Worm (Caenorhabditis elegans) whole organism, L4 larva: ENCODE measurements around the gene fipr-15.

Experiments used
- D1046.2 ChIP-seq: fragments of 200-800 bp; sonication (Bioruptor generic); IDR thresholded peaks from 2 replicates; pipeline ENCODE4 v1.3.6; 2022; ENCODE audit warnings: missing genetic modification characterization, missing compliant biosample characterization
- F37D6.2 ChIP-seq: sonication (generic microtip); optimal IDR thresholded peaks from 2 replicates; lab custom pipeline; 2016; ENCODE audit warnings: mild to moderate bottlenecking, missing genetic modification characterization, missing compliant biosample characterization
- T26A8.4 ChIP-seq: fragments of 200-800 bp; sonication (Bioruptor generic); IDR thresholded peaks from 2 replicates; pipeline ENCODE4 v1.3.6; 2022; ENCODE audit warnings: missing genetic modification characterization, missing compliant biosample characterization
- Y5F2A.4 ChIP-seq: fragments of 200-800 bp; sonication (Bioruptor generic); optimal IDR thresholded peaks from 2 replicates; lab custom pipeline; 2018; ENCODE audit warnings: mild to moderate bottlenecking, missing genetic modification characterization, missing compliant biosample characterization
- ZK337.2 ChIP-seq: fragments of 200-800 bp; sonication (Bioruptor generic); IDR thresholded peaks from 2 replicates; pipeline ENCODE4 v1.3.6; 2022; ENCODE audit warnings: missing genetic modification reagents, missing genetic modification characterization, missing compliant biosample characterization
- aha-1 ChIP-seq: fragments of 150-350 bp; peaks from one replicate; lab custom pipeline; 2014; ENCODE audit warnings: missing biosample characterization, missing genetic modification characterization
- ceh-62 ChIP-seq: sonication (generic microtip); optimal IDR thresholded peaks from 2 replicates; lab custom pipeline; 2017; ENCODE audit warnings: missing biosample characterization, missing genetic modification characterization
- ceh-82 ChIP-seq: sonication (generic microtip); optimal IDR thresholded peaks from 2 replicates; lab custom pipeline; 2017; ENCODE audit warnings: missing biosample characterization, missing genetic modification characterization
- ces-1 ChIP-seq: fragments of 150-350 bp; sonication (generic microtip); optimal IDR thresholded peaks from 4 replicates; lab custom pipeline; 2014; ENCODE audit warnings: missing biosample characterization, missing genetic modification reagents, missing genetic modification characterization
- daf-16 ChIP-seq, 3 experiments: sonication (generic microtip); optimal IDR thresholded peaks; 2 replicates each; lab custom pipeline; 2016 to 2017; ENCODE audit warnings: missing genetic modification characterization in 3 of 3, missing genetic modification reagents in 3 of 3, mild to moderate bottlenecking in 2 of 3, missing compliant biosample characterization in 2 of 3, missing biosample characterization in 1 of 3, moderate library complexity in 1 of 3
- dmd-8 ChIP-seq: fragments of 200-800 bp; sonication (Bioruptor generic); IDR thresholded peaks from 2 replicates; pipeline ENCODE4 v1.3.6; 2022; ENCODE audit warnings: missing genetic modification characterization, missing compliant biosample characterization
- dpl-1 ChIP-seq: fragments of 150-350 bp; optimal IDR thresholded peaks from 2 replicates; lab custom pipeline; 2014; ENCODE audit warnings: missing biosample characterization, missing genetic modification reagents, missing genetic modification characterization
- dve-1 ChIP-seq: sonication (generic microtip); optimal IDR thresholded peaks from 2 replicates; lab custom pipeline; 2017; ENCODE audit warnings: antibody characterized with exemption, mild to moderate bottlenecking, missing genetic modification characterization, missing compliant biosample characterization; ENCODE audit not compliant: insufficient read depth
- egl-27 ChIP-seq: sonication (generic microtip); optimal IDR thresholded peaks from 3 replicates; lab custom pipeline; 2017; ENCODE audit warnings: missing biosample characterization, missing genetic modification reagents, missing genetic modification characterization
- hif-1 ChIP-seq, 2 experiments: sonication (generic microtip); optimal IDR thresholded peaks; 2 replicates each; lab custom pipeline; 2016 to 2017; ENCODE audit warnings: missing compliant biosample characterization in 2 of 2, missing genetic modification characterization in 2 of 2, missing genetic modification reagents in 2 of 2, missing genotype in 2 of 2, mild to moderate bottlenecking in 1 of 2
- hlh-11 ChIP-seq: fragments of 200-800 bp; sonication (Bioruptor generic); optimal IDR thresholded peaks from 2 replicates; lab custom pipeline; 2018; ENCODE audit warnings: mild to moderate bottlenecking, missing genetic modification characterization, missing compliant biosample characterization
- hlh-30 ChIP-seq: sonication (generic microtip); optimal IDR thresholded peaks from 2 replicates; lab custom pipeline; 2017; ENCODE audit warnings: antibody characterized with exemption, mild to moderate bottlenecking, missing genetic modification characterization, missing compliant biosample characterization; ENCODE audit not compliant: insufficient read depth
- lin-13 ChIP-seq: fragments of 150-350 bp; optimal IDR thresholded peaks from 2 replicates; lab custom pipeline; 2014; ENCODE audit warnings: missing biosample characterization, missing genetic modification reagents, missing genetic modification characterization
- lin-39 ChIP-seq: fragments of 150-350 bp; optimal IDR thresholded peaks from 2 replicates; lab custom pipeline; 2014; ENCODE audit warnings: missing biosample characterization, missing genetic modification reagents, missing genetic modification characterization
- lsy-2 ChIP-seq, 2 experiments: fragments of 150-350 bp in 1 of 2; sonication (generic microtip) in 1 of 2; optimal IDR thresholded peaks; 2 replicates each; lab custom pipeline; 2014 to 2017; ENCODE audit warnings: missing biosample characterization in 2 of 2, missing genetic modification characterization in 2 of 2
- mdl-1 ChIP-seq, 2 experiments: fragments of 150-350 bp in 1 of 2; sonication (generic microtip) in 1 of 2; optimal IDR thresholded peaks; 2 replicates each; lab custom pipeline; 2014 to 2017; ENCODE audit warnings: missing biosample characterization in 2 of 2, missing genetic modification characterization in 2 of 2
- mep-1 ChIP-seq: fragments of 150-350 bp; sonication (generic microtip); optimal IDR thresholded peaks from 3 replicates; lab custom pipeline; 2014; ENCODE audit warnings: missing biosample characterization, missing genetic modification characterization
- mes-2 ChIP-seq: sonication (generic microtip); optimal IDR thresholded peaks from 2 replicates; lab custom pipeline; 2016; ENCODE audit warnings: missing genotype, mild to moderate bottlenecking, missing genetic modification characterization, missing compliant biosample characterization; ENCODE audit not compliant: poor library complexity, severe bottlenecking
- mxl-2 ChIP-seq: fragments of 200-800 bp; sonication (Bioruptor generic); conservative IDR thresholded peaks from 2 replicates; pipeline ENCODE4 v1.3.6; 2022; ENCODE audit warnings: missing genetic modification reagents, missing genetic modification characterization, missing compliant biosample characterization
- mxl-3 ChIP-seq: fragments of 200-800 bp; sonication (Bioruptor generic); optimal IDR thresholded peaks from 2 replicates; lab custom pipeline; 2018; ENCODE audit warnings: mild to moderate bottlenecking, missing genetic modification characterization, missing compliant biosample characterization
- nhr-28 ChIP-seq: fragments of 150-350 bp; optimal IDR thresholded peaks from 2 replicates; lab custom pipeline; 2014; ENCODE audit warnings: missing biosample characterization, missing genetic modification characterization
- nhr-6 ChIP-seq: fragments of 150-350 bp; optimal IDR thresholded peaks from 2 replicates; lab custom pipeline; 2014; ENCODE audit warnings: missing biosample characterization, missing genetic modification characterization
- pha-4 ChIP-seq, 2 experiments: fragments of 150-350 bp in 1 of 2; fragments of 200-800 bp in 1 of 2; sonication (Bioruptor generic) in 1 of 2; IDR thresholded peaks in 1 of 2; optimal IDR thresholded peaks in 1 of 2; 2 replicates each; pipeline versions ENCODE4 v1.3.6 to Lab custom; 2014 to 2022; ENCODE audit warnings: missing genetic modification characterization in 2 of 2, missing genetic modification reagents in 2 of 2, missing biosample characterization in 1 of 2, missing compliant biosample characterization in 1 of 2
- php-3 ChIP-seq: fragments of 200-800 bp; sonication (Bioruptor generic); IDR thresholded peaks from 2 replicates; pipeline ENCODE4 v1.3.6; 2022; ENCODE audit warnings: missing genetic modification reagents, missing genetic modification characterization, missing compliant biosample characterization
- pqm-1 ChIP-seq: sonication (generic microtip); optimal IDR thresholded peaks from 2 replicates; lab custom pipeline; 2017; ENCODE audit warnings: missing biosample characterization, missing genetic modification characterization
- rbr-2 ChIP-seq: sonication (generic microtip); optimal IDR thresholded peaks from 2 replicates; lab custom pipeline; 2016; ENCODE audit warnings: missing genotype, missing genetic modification characterization, missing compliant biosample characterization
- set-16 ChIP-seq: fragments of 200-800 bp; sonication (Bioruptor generic); IDR thresholded peaks from 2 replicates; pipeline ENCODE4 v1.3.6; 2022; ENCODE audit warnings: missing genetic modification reagents, missing genetic modification characterization, missing compliant biosample characterization
- tag-97 ChIP-seq: fragments of 200-800 bp; sonication (Bioruptor generic); IDR thresholded peaks from 2 replicates; pipeline ENCODE4 v1.3.6; 2022; ENCODE audit warnings: missing genetic modification characterization, missing compliant biosample characterization
- unc-62 ChIP-seq, 3 experiments: fragments of 150-350 bp in 1 of 3; sonication (generic microtip); optimal IDR thresholded peaks in 2 of 3; peaks in 1 of 3; 1 replicate in 1 of 3; 2 replicates in 2 of 3; lab custom pipeline; 2014 to 2017; ENCODE audit warnings: missing biosample characterization in 3 of 3, missing genetic modification characterization in 3 of 3, missing genetic modification reagents in 3 of 3, missing genotype in 1 of 3
- ztf-11 ChIP-seq: fragments of 150-350 bp; optimal IDR thresholded peaks from 2 replicates; lab custom pipeline; 2014; ENCODE audit warnings: missing biosample characterization, missing genetic modification characterization

Gene fipr-15

ce11 chrIV:10842705-10843364, 37.5 kb upstream of the fipr-15 start, which contains the start of gene T11G6.5 (continued):
- TF ChIP-seq dpl-1: peak; percentile 36
- TF ChIP-seq ceh-62 (tag; lab: Kevin White, UChicago): no peak
- TF ChIP-seq mxl-2 (GFP tag; lab: Robert Waterston, UW): no peak
- no peak for TF ChIP-seq pqm-1 (tag; lab: Kevin White, UChicago)
- TF ChIP-seq lin-39 (tag; lab: Kevin White, UChicago): no peak
- TF ChIP-seq php-3 (GFP tag; lab: Robert Waterston, UW): no peak
- no peak for TF ChIP-seq ceh-82
- TF ChIP-seq lin-13 (GFP tag; lab: Kevin White, UChicago): peak; percentile 4
- TF ChIP-seq set-16 (GFP tag; lab: Robert Waterston, UW): no peak
- no peak for TF ChIP-seq hif-1 (tag; optimal IDR thresholded peaks at IDR 0.05; lab: Kevin White, UChicago)
- TF ChIP-seq rbr-2 (tag; lab: Kevin White, UChicago): no peak
- peak; percentile 26 for TF ChIP-seq dve-1 (tag; lab: Kevin White, UChicago)
- no peak for TF ChIP-seq egl-27 (tag; lab: Kevin White, UChicago)
- TF ChIP-seq T26A8.4 (GFP tag; lab: Robert Waterston, UW): no peak
- no peak for TF ChIP-seq ces-1 (GFP tag; lab: Kevin White, UChicago)
- TF ChIP-seq tag-97: no peak
- no peak for TF ChIP-seq ZK337.2
- no peak for TF ChIP-seq daf-16 (GFP tag; optimal IDR thresholded peaks at IDR 0.05; lab: Kevin White, UChicago)
- TF ChIP-seq daf-16 (tag; optimal IDR thresholded peaks at IDR 0.05; lab: Kevin White, UChicago): peak; percentile 7
- peak; percentile 14 for TF ChIP-seq hlh-11 (tag; lab: Kevin White, UChicago)

- TF ChIP-seq dmd-8 (GFP tag; lab: Robert Waterston, UW): no peak
- TF ChIP-seq pqm-1 (tag; lab: Kevin White, UChicago): no peak
- TF ChIP-seq unc-62 (GFP tag; optimal IDR thresholded peaks at IDR 0.05 in 1 of 2; lab: Kevin White, UChicago): peak in 1 of 2 experiments; percentile 50
- no peak for TF ChIP-seq unc-62 (tag; optimal IDR thresholded peaks at IDR 0.05; lab: Kevin White, UChicago)
- TF ChIP-seq rbr-2 (tag; lab: Kevin White, UChicago): no peak
Observed at ce11 chrIV:10851136-10851535, 29.2 kb upstream of the fipr-15 start.

- peak; percentile 70 for TF ChIP-seq aha-1 (tag; lab: Kevin White, UChicago)
- TF ChIP-seq D1046.2 (GFP tag; lab: Robert Waterston, UW): no peak
- no peak for TF ChIP-seq Y5F2A.4 (GFP tag; lab: Kevin White, UChicago)
Observed at ce11 chrIV:10851833-10852232, 28.5 kb upstream of the fipr-15 start, which contains the start of gene T11G6.4. Gene T11G6.4 (minus strand): TSS chrIV:10851933.

- TF ChIP-seq T26A8.4 (GFP tag; lab: Robert Waterston, UW): no peak
- TF ChIP-seq mxl-3 (GFP tag; lab: Kevin White, UChicago): no peak
- TF ChIP-seq ztf-11: no peak
- TF ChIP-seq hlh-30: peak; percentile 4
- peak in 1 of 2 experiments; percentile 57 for TF ChIP-seq lsy-2 (tag; optimal IDR thresholded peaks at IDR 0.05; lab: Kevin White, UChicago)
- peak; percentile 3 for TF ChIP-seq mes-2 (tag; lab: Kevin White, UChicago)
- TF ChIP-seq daf-16 (GFP tag; optimal IDR thresholded peaks at IDR 0.05; lab: Kevin White, UChicago): no peak
- TF ChIP-seq daf-16 (tag; optimal IDR thresholded peaks at IDR 0.05; lab: Kevin White, UChicago): peak; percentile 35
- TF ChIP-seq dve-1 (tag; lab: Kevin White, UChicago): peak; percentile 42
- TF ChIP-seq mdl-1 (tag; optimal IDR thresholded peaks at IDR 0.05; lab: Kevin White, UChicago): peak in 1 of 2 experiments; percentile 45
- TF ChIP-seq hlh-11 (tag; lab: Kevin White, UChicago): peak; percentile 12
- no peak for TF ChIP-seq pha-4 (GFP tag; IDR thresholded peaks at IDR 0.05; lab: Robert Waterston, UW)
- peak; percentile 19 for TF ChIP-seq pha-4 (tag; optimal IDR thresholded peaks at IDR 0.05; lab: Kevin White, UChicago)
- peak; percentile 26 for TF ChIP-seq nhr-6 (tag; lab: Kevin White, UChicago)
- TF ChIP-seq F37D6.2 (tag; lab: Kevin White, UChicago): no peak
- TF ChIP-seq nhr-28 (tag; lab: Kevin White, UChicago): peak; percentile 44
- TF ChIP-seq mep-1 (tag; lab: Kevin White, UChicago): peak; percentile 42
Observed at ce11 chrIV:10852403-10852802, 28.0 kb upstream of the fipr-15 start.
